Worm (Caenorhabditis elegans) whole organism, L2 larva: ENCODE results near the gene ubxn-2.

Source experiments
- C34F6.9 ChIP-seq: fragments of 150-350 bp; optimal IDR thresholded peaks from 2 replicates; lab custom pipeline; 2014; ENCODE audit warnings: missing biosample characterization, missing genetic modification characterization
- F13H6.1 ChIP-seq: sonication (generic microtip); optimal IDR thresholded peaks from 2 replicates; lab custom pipeline; 2016; ENCODE audit warnings: missing genetic modification characterization, missing compliant biosample characterization
- Y55F3AM.14 ChIP-seq: fragments of 200-800 bp; sonication (Bioruptor generic); optimal IDR thresholded peaks from 2 replicates; lab custom pipeline; 2018; ENCODE audit warnings: mild to moderate bottlenecking, missing genetic modification characterization, missing compliant biosample characterization
- ZK546.5 ChIP-seq: sonication (generic microtip); optimal IDR thresholded peaks from 2 replicates; lab custom pipeline; 2017; ENCODE audit warnings: missing biosample characterization, missing genetic modification characterization
- alr-1 ChIP-seq: fragments of 150-350 bp; optimal IDR thresholded peaks from 2 replicates; lab custom pipeline; 2014; ENCODE audit warnings: missing biosample characterization, missing genetic modification characterization
- aly-2 ChIP-seq: fragments of 150-350 bp; optimal IDR thresholded peaks from 2 replicates; lab custom pipeline; 2014; ENCODE audit warnings: missing biosample characterization, missing genetic modification characterization
- ama-1 ChIP-seq: fragments of 150-350 bp; optimal IDR thresholded peaks from 2 replicates; lab custom pipeline; 2018; ENCODE audit warnings: inconsistent platforms
- blmp-1 ChIP-seq: sonication (generic microtip); optimal IDR thresholded peaks from 2 replicates; lab custom pipeline; 2017; ENCODE audit warnings: missing genetic modification characterization, mild to moderate bottlenecking, missing compliant biosample characterization, antibody characterized with exemption, moderate library complexity; ENCODE audit not compliant: insufficient read depth
- ceh-16 ChIP-seq: fragments of 150-350 bp; optimal IDR thresholded peaks from 2 replicates; lab custom pipeline; 2014; ENCODE audit warnings: missing biosample characterization, missing genetic modification characterization
- ceh-82 ChIP-seq: fragments of 150-350 bp; optimal IDR thresholded peaks from 2 replicates; lab custom pipeline; 2014; ENCODE audit warnings: missing biosample characterization, missing genetic modification characterization
- crh-2 ChIP-seq: sonication (generic microtip); optimal IDR thresholded peaks from 2 replicates; lab custom pipeline; 2017; ENCODE audit warnings: missing biosample characterization, missing genetic modification characterization
- dmd-4 ChIP-seq: sonication (generic microtip); optimal IDR thresholded peaks from 2 replicates; lab custom pipeline; 2017; ENCODE audit warnings: missing biosample characterization, missing genetic modification characterization
- egl-27 ChIP-seq: sonication (generic microtip); optimal IDR thresholded peaks from 3 replicates; lab custom pipeline; 2017; ENCODE audit warnings: missing biosample characterization, missing genetic modification reagents, missing genetic modification characterization
- fos-1 ChIP-seq: fragments of 150-350 bp; optimal IDR thresholded peaks from 2 replicates; lab custom pipeline; 2014; ENCODE audit warnings: missing biosample characterization, missing genetic modification characterization
- gmeb-1 ChIP-seq: fragments of 150-350 bp; optimal IDR thresholded peaks from 2 replicates; lab custom pipeline; 2014; ENCODE audit warnings: missing biosample characterization, missing genetic modification characterization
- lin-11 ChIP-seq: fragments of 150-350 bp; sonication (generic microtip); optimal IDR thresholded peaks from 2 replicates; lab custom pipeline; 2014; ENCODE audit warnings: missing biosample characterization, missing genetic modification characterization, inconsistent platforms, mixed read lengths
- lin-13 ChIP-seq: fragments of 150-350 bp; optimal IDR thresholded peaks from 2 replicates; lab custom pipeline; 2014; ENCODE audit warnings: missing biosample characterization, missing genetic modification reagents, missing genetic modification characterization
- lin-39 ChIP-seq: fragments of 150-350 bp; optimal IDR thresholded peaks from 2 replicates; lab custom pipeline; 2014; ENCODE audit warnings: missing biosample characterization, missing genetic modification reagents, missing genetic modification characterization
- mab-5 ChIP-seq: fragments of 150-350 bp; optimal IDR thresholded peaks from 2 replicates; lab custom pipeline; 2014; ENCODE audit warnings: missing biosample characterization, missing genetic modification characterization
- mbf-1 ChIP-seq: sonication (generic microtip); optimal IDR thresholded peaks from 2 replicates; lab custom pipeline; 2017; ENCODE audit warnings: missing biosample characterization, missing genetic modification characterization
- mdl-1 ChIP-seq, 2 experiments: fragments of 150-350 bp in 1 of 2; sonication (generic microtip) in 1 of 2; optimal IDR thresholded peaks; 2 replicates each; lab custom pipeline; 2017; ENCODE audit warnings: missing biosample characterization in 2 of 2, missing genetic modification characterization in 2 of 2
- nhr-10 ChIP-seq: sonication (generic microtip); optimal IDR thresholded peaks from 2 replicates; lab custom pipeline; 2017; ENCODE audit warnings: missing biosample characterization, missing genetic modification characterization
- nhr-11 ChIP-seq: fragments of 150-350 bp; optimal IDR thresholded peaks from 2 replicates; lab custom pipeline; 2014; ENCODE audit warnings: missing biosample characterization, missing genetic modification characterization
- nhr-12 ChIP-seq: fragments of 150-350 bp; optimal IDR thresholded peaks from 2 replicates; lab custom pipeline; 2014; ENCODE audit warnings: missing biosample characterization, missing genetic modification characterization
- nhr-129 ChIP-seq: fragments of 150-350 bp; optimal IDR thresholded peaks from 2 replicates; lab custom pipeline; 2014; ENCODE audit warnings: missing biosample characterization, missing genetic modification characterization
- nhr-21 ChIP-seq: fragments of 150-350 bp; optimal IDR thresholded peaks from 2 replicates; lab custom pipeline; 2014; ENCODE audit warnings: missing biosample characterization, missing genetic modification characterization
- nhr-23 ChIP-seq: fragments of 150-350 bp; optimal IDR thresholded peaks from 2 replicates; lab custom pipeline; 2014; ENCODE audit warnings: missing biosample characterization, missing genetic modification reagents, missing genetic modification characterization
- nhr-237 ChIP-seq: fragments of 150-350 bp; optimal IDR thresholded peaks from 2 replicates; lab custom pipeline; 2014; ENCODE audit warnings: missing biosample characterization, missing genetic modification characterization
- nhr-25 ChIP-seq: fragments of 150-350 bp; sonication (generic microtip); optimal IDR thresholded peaks from 3 replicates; lab custom pipeline; 2014; ENCODE audit warnings: missing biosample characterization, missing genetic modification characterization
- nhr-6 ChIP-seq: fragments of 150-350 bp; optimal IDR thresholded peaks from 2 replicates; lab custom pipeline; 2014; ENCODE audit warnings: missing biosample characterization, missing genetic modification characterization
- nhr-77 ChIP-seq: fragments of 150-350 bp; optimal IDR thresholded peaks from 2 replicates; lab custom pipeline; 2014; ENCODE audit warnings: missing biosample characterization, missing genetic modification characterization
- peb-1 ChIP-seq: fragments of 150-350 bp; optimal IDR thresholded peaks from 2 replicates; lab custom pipeline; 2014; ENCODE audit warnings: missing biosample characterization, missing genetic modification characterization
- sem-4 ChIP-seq: fragments of 150-350 bp; optimal IDR thresholded peaks from 2 replicates; lab custom pipeline; 2014; ENCODE audit warnings: missing biosample characterization, missing genetic modification reagents, missing genetic modification characterization
- skn-1 ChIP-seq: sonication (generic microtip); optimal IDR thresholded peaks from 2 replicates; lab custom pipeline; 2017; ENCODE audit warnings: missing biosample characterization, missing genetic modification characterization
- sma-3 ChIP-seq: sonication (generic microtip); optimal IDR thresholded peaks from 2 replicates; lab custom pipeline; 2016; ENCODE audit warnings: missing genetic modification reagents, missing genetic modification characterization, missing compliant biosample characterization
- sma-9 ChIP-seq, 2 experiments: fragments of 150-350 bp in 1 of 2; sonication (generic microtip) in 1 of 2; optimal IDR thresholded peaks; 2 replicates each; lab custom pipeline; 2014 to 2016; ENCODE audit warnings: missing genetic modification characterization in 2 of 2, mild to moderate bottlenecking in 1 of 2, missing biosample characterization in 1 of 2, missing compliant biosample characterization in 1 of 2, missing genetic modification reagents in 1 of 2, moderate library complexity in 1 of 2
- snpc-4 ChIP-seq: fragments of 150-350 bp; optimal IDR thresholded peaks from 2 replicates; lab custom pipeline; 2014; ENCODE audit warnings: missing biosample characterization, missing genetic modification characterization
- unc-39 ChIP-seq: fragments of 150-350 bp; optimal IDR thresholded peaks from 2 replicates; lab custom pipeline; 2014; ENCODE audit warnings: missing biosample characterization, missing genetic modification characterization
- unc-55 ChIP-seq: fragments of 150-350 bp; sonication (generic microtip); optimal IDR thresholded peaks from 3 replicates; lab custom pipeline; 2014; ENCODE audit warnings: missing biosample characterization, missing genetic modification reagents, missing genetic modification characterization
- zag-1 ChIP-seq: fragments of 150-350 bp; optimal IDR thresholded peaks from 2 replicates; lab custom pipeline; 2014; ENCODE audit warnings: missing biosample characterization, missing genetic modification characterization
- ztf-1 ChIP-seq: fragments of 200-800 bp; sonication (Bioruptor generic); conservative IDR thresholded peaks from 2 replicates; pipeline ENCODE4 v1.3.6; 2022; ENCODE audit warnings: missing genetic modification characterization, missing compliant biosample characterization
- ztf-11 ChIP-seq: sonication (generic microtip); optimal IDR thresholded peaks from 2 replicates; lab custom pipeline; 2017; ENCODE audit warnings: missing biosample characterization, missing genetic modification characterization
- ztf-4 ChIP-seq: fragments of 150-350 bp; optimal IDR thresholded peaks from 2 replicates; lab custom pipeline; 2014; ENCODE audit warnings: missing biosample characterization, missing genetic modification characterization

Gene ubxn-2

DNA sequence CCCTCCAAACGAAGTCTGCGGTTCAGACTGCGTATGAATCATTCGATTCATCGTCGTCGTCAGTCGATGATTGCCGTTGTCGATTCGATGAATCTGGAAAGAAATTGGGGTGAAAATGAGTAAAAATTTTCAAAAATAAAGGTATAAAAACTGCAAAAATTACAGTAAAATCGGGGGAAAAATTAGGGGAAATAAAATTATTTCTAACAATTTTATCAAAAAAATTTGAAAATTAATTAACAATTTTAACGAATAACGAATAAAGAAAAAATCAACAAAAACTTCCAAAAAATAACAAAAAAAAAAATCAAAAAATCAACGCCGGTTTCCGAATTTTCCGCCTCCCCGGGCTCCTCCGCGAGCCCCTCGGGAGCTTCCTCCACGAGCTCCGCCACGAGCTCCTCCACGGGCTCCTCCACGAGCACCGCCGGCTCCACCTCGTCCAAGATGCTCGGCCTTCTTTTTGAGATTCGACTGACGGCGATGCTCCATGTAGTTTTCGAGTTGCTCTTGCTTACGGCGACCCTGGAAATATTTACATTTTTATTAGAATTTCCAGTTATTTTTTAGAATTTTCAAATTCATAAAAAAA lies 36.8 kb downstream of the ubxn-2 start, which contains the start of gene egrh-3:
egrh-3 (minus strand) TSS at position 51 of the 592 bp plus-strand sequence.
- TF ChIP-seq crh-2: no peak
- no peak for TF ChIP-seq ceh-82 (tag; lab: Kevin White, UChicago)
- no peak for TF ChIP-seq skn-1 (tag; lab: Kevin White, UChicago)
- no peak for TF ChIP-seq aly-2 (tag; lab: Kevin White, UChicago)
- TF ChIP-seq nhr-10 (tag; lab: Kevin White, UChicago): no peak
- TF ChIP-seq fos-1 (tag; lab: Kevin White, UChicago): no peak
- TF ChIP-seq Y55F3AM.14 (GFP tag; lab: Kevin White, UChicago): no peak
- no peak for TF ChIP-seq nhr-25

DNA sequence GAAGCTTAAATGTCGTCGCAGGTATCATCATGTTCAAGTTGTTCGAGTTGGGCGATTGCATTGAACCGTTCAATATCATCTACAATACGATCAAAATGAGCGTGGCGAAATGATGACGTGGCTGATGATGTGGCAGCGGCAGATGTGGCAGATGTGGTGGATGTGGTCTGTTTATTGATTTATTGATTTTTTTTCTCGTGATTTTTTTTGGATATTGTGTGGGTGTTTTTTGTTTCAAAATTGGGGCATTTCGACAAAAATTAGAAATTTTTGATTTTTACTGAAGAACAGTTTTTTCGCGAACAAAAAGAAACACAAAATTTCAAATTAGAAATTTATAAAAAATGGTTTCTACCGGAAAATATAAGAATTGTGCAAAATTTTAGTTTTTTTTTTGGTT lies 45.3 kb downstream of the ubxn-2 start:
- no peak for TF ChIP-seq nhr-6
- no peak for TF ChIP-seq dmd-4 (tag; lab: Kevin White, UChicago)
- no peak for TF ChIP-seq lin-13
- TF ChIP-seq sma-3: no peak
- no peak for TF ChIP-seq ceh-16 (tag; lab: Kevin White, UChicago)
- no peak for TF ChIP-seq ZK546.5 (tag; lab: Kevin White, UChicago)
- TF ChIP-seq peb-1 (tag; lab: Kevin White, UChicago): no peak
- no peak for TF ChIP-seq Y55F3AM.14 (GFP tag; lab: Kevin White, UChicago)
- TF ChIP-seq, all 48 proteins: peak for 0

DNA sequence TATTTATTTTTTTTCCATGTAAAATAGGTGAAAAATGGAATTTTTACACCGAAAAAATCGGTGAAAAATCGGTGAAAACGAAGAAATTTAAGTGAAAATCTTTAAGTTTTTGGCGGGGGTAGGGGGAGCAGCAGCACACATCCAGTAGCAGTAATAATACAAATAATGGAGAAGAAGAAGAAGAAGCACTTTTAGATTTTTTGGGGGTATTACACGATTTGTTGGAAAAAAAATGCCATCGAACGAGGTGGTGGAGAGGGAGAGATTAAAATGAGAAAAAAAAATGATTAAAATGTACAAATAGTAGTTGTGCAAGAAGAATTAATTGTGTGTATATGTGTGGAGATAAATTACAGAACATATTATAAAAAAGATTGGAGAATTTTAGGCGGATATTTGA lies 47.5 kb downstream of the ubxn-2 start:
- TF ChIP-seq unc-39 (tag; lab: Kevin White, UChicago): no peak
- TF ChIP-seq ZK546.5 (tag; lab: Kevin White, UChicago): no peak
- no peak for TF ChIP-seq lin-39 (tag; lab: Kevin White, UChicago)
- TF ChIP-seq sem-4: no peak
- no peak for TF ChIP-seq nhr-129 (tag; lab: Kevin White, UChicago)
- TF ChIP-seq peb-1 (tag; lab: Kevin White, UChicago): no peak
- no peak for TF ChIP-seq nhr-77 (tag; lab: Kevin White, UChicago)

DNA sequence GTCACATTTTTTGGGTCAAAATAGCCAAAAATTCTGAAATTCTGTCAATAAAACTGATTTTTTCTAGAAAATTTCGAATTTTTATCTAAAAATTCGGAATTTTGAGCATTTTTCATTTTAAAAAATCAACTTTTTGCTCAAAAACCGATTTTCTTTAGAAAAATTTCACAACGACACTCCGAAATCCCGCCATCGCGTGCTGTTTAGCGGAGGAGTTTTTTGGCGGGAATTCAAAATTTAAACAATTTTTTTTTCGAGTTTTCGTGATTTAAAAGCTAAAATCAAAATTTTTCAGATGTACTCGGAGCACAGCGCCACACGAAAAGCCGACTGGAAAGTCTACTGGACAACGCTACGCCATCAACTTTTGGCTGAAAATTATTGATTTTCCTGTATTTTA lies 47.9 kb downstream of the ubxn-2 start:
- no peak for TF ChIP-seq sma-9 (GFP tag; optimal IDR thresholded peaks at IDR 0.05; lab: Kevin White, UChicago)
- TF ChIP-seq sma-9 (tag; optimal IDR thresholded peaks at IDR 0.05; lab: Kevin White, UChicago): no peak
- no peak for TF ChIP-seq blmp-1 (tag; lab: Kevin White, UChicago)
- TF ChIP-seq ama-1 (lab: Kevin White, UChicago): no peak
- no peak for TF ChIP-seq dmd-4 (tag; lab: Kevin White, UChicago)
- no peak for TF ChIP-seq unc-55
- no peak for TF ChIP-seq ztf-11
- TF ChIP-seq mab-5 (tag; lab: Kevin White, UChicago): no peak
- TF ChIP-seq ztf-1 (GFP tag; lab: Robert Waterston, UW): no peak
- no peak for TF ChIP-seq zag-1 (tag; lab: Kevin White, UChicago)
- TF ChIP-seq aly-2 (tag; lab: Kevin White, UChicago): no peak
- TF ChIP-seq nhr-21 (tag; lab: Kevin White, UChicago): no peak
- TF ChIP-seq crh-2: no peak
- no peak for TF ChIP-seq F13H6.1 (tag; lab: Kevin White, UChicago)
- no peak for TF ChIP-seq alr-1 (tag; lab: Kevin White, UChicago)
- no peak for TF ChIP-seq sem-4

DNA sequence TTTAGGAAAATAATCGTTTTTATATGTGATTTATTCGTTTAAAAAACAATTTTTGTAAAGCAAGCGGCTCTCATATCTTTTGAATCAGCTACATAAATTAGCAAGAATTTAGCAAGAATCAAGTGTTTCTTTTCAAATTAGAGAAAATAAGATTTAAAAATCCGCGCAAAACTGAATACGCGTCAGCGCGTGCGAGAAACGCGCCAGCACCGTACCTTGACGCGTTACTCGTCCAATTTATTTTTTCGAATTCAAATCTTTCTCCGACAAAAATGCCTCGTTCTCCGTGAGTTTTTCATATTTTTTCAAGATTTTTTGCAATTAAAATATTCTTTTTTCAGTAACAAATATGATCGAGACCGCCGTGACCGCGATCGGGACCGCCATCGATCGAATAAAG lies 49.3 kb downstream of the ubxn-2 start, which contains the start of gene Y94H6A.3:
Y94H6A.3 (plus strand) TSS at position 232 of the 400 bp plus-strand sequence.
- TF ChIP-seq mdl-1 (tag; optimal IDR thresholded peaks at IDR 0.05; lab: Kevin White, UChicago): peak in 1 of 2 experiments; percentile 49
- peak; percentile 80 for TF ChIP-seq nhr-10 (tag; lab: Kevin White, UChicago)
- TF ChIP-seq ztf-4 (tag; lab: Kevin White, UChicago): peak; percentile 55
- peak; percentile 40 for TF ChIP-seq zag-1 (tag; lab: Kevin White, UChicago)
- TF ChIP-seq ztf-11: no peak
- TF ChIP-seq ceh-16 (tag; lab: Kevin White, UChicago): no peak
- TF ChIP-seq C34F6.9: peak; percentile 92
- peak; percentile 75 for TF ChIP-seq F13H6.1 (tag; lab: Kevin White, UChicago)
- no peak for TF ChIP-seq lin-39 (tag; lab: Kevin White, UChicago)
- TF ChIP-seq nhr-23: no peak
- no peak for TF ChIP-seq dmd-4 (tag; lab: Kevin White, UChicago)
- peak; percentile 86 for TF ChIP-seq lin-11 (tag; lab: Kevin White, UChicago)
- TF ChIP-seq mab-5 (tag; lab: Kevin White, UChicago): peak; percentile 86
- TF ChIP-seq egl-27: peak; percentile 76
- no peak for TF ChIP-seq nhr-11 (tag; lab: Kevin White, UChicago)
- TF ChIP-seq fos-1 (tag; lab: Kevin White, UChicago): peak; percentile 49
- peak; percentile 70 for TF ChIP-seq snpc-4 (tag; lab: Kevin White, UChicago)
- TF ChIP-seq sma-9 (GFP tag; optimal IDR thresholded peaks at IDR 0.05; lab: Kevin White, UChicago): no peak
- no peak for TF ChIP-seq sma-9 (tag; optimal IDR thresholded peaks at IDR 0.05; lab: Kevin White, UChicago)
- TF ChIP-seq lin-13: peak; percentile 94
- peak; percentile 62 for TF ChIP-seq nhr-6
- TF ChIP-seq gmeb-1: peak; percentile 99
- TF ChIP-seq nhr-12 (tag; lab: Kevin White, UChicago): no peak
- peak; percentile 30 for TF ChIP-seq nhr-237 (tag; lab: Kevin White, UChicago)
- no peak for TF ChIP-seq Y55F3AM.14 (GFP tag; lab: Kevin White, UChicago)
- TF ChIP-seq mbf-1 (tag; lab: Kevin White, UChicago): no peak
- peak; percentile 76 for TF ChIP-seq sma-3
